Worm (Caenorhabditis elegans): ENCODE data around the gene sbds-1.

The sbds-1 gene

DNA sequence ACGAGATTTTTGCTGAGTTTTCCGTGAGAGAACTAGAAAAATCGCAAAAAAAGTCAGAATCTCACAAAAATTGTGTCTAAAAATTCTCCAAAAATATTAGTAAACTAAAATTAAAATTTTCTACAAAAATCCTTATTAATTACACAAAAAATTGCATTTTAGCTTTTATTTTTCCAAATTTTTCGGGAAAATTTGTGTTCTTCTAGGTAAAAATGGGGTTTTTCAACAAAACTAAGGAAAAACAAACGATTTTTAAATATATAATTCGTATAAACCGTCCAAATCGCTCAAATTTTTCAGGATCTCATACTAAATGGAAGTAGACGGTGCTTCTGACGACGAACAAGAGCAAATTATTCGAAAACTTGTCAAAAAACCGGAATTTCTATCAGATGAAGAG, 3.5 kb upstream of the sbds-1 start, which contains the start of gene W06E11.1:
Gene W06E11.1, plus strand, starts transcription at position 301 of the 400 bp plus-strand sequence.
- TF ChIP-seq ceh-36 (tag; optimal IDR thresholded peaks at IDR 0.05) (no peak), hmbx-1 (tag; optimal IDR thresholded peaks at IDR 0.05) (no peak), sea-1 (GFP tag; conservative IDR thresholded peaks at IDR 0.05) (no peak), scrt-1 (GFP tag; IDR thresholded peaks at IDR 0.05) (no peak), hnd-1 (tag; optimal IDR thresholded peaks at IDR 0.05) (no peak), ama-1 (optimal IDR thresholded peaks at IDR 0.05) (no peak), flt-1 (GFP tag; IDR thresholded peaks at IDR 0.05) (no peak), tra-4 (tag; optimal IDR thresholded peaks at IDR 0.05) (no peak), F13C5.2 (tag; optimal IDR thresholded peaks at IDR 0.05) (no peak), ets-7 (tag; optimal IDR thresholded peaks at IDR 0.05) (no peak), aly-1 (tag; optimal IDR thresholded peaks at IDR 0.05) (no peak), B0310.2 (tag; optimal IDR thresholded peaks at IDR 0.05) (no peak), pes-1 (GFP tag; IDR thresholded peaks at IDR 0.05) (no peak), tbx-37 (GFP tag; conservative IDR thresholded peaks at IDR 0.05) (no peak), ceh-13 (GFP tag; optimal IDR thresholded peaks at IDR 0.05) (no peak), hmg-4 (GFP tag; optimal IDR thresholded peaks at IDR 0.05) (no peak), tbx-11 (GFP tag; IDR thresholded peaks at IDR 0.05) (no peak)

DNA sequence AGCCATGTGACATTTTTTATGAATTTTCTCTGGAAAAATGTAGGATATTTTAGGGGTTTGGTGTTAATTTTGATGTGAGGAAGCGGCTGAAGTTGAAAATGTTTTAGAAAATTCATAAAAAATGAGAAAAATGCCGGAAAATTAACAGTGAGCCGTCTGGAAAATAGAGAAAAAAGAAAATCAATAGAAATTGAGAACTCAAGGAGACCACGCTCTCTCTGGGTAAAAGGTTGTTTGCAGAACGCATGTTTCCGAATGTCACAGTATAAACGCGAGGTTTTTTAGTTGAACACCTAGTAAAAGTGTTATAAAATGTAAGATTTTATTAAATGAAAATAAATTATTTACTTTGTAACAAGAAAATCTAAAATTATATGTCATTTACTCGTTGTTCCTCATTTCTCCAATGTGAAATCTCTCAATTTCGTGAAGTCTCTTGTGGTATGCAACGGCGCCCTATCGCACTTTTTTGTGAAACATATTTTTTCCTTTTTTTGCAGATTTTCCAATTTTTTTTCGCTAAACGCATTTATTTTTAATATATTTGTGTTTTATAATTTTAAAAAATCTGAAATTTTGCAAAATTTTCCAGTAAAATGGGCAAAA, 2.1 kb upstream of the sbds-1 start, which contains the start of the genes tag-266 and tag-267:
Gene tag-266, minus strand, starts transcription at position 29 of the 606 bp plus-strand sequence.
Gene tag-267, plus strand, starts transcription at position 593 of the 606 bp plus-strand sequence.
- no peak for TF ChIP-seq ama-1 (optimal IDR thresholded peaks at IDR 0.05)
- no peak for TF ChIP-seq aly-1 (tag; optimal IDR thresholded peaks at IDR 0.05)
- peak; percentile 58 for TF ChIP-seq tbx-37 (GFP tag; conservative IDR thresholded peaks at IDR 0.05)
- TF ChIP-seq scrt-1 (GFP tag; IDR thresholded peaks at IDR 0.05), result no peak
- peak; percentile 35; the same call in 1 of the 2 replicates for TF ChIP-seq flt-1 (GFP tag; IDR thresholded peaks at IDR 0.05)
- TF ChIP-seq tra-4 (tag; optimal IDR thresholded peaks at IDR 0.05), result peak; percentile 18
- no peak for TF ChIP-seq sea-1 (GFP tag; conservative IDR thresholded peaks at IDR 0.05)
- peak; percentile 87 for TF ChIP-seq F13C5.2 (tag; optimal IDR thresholded peaks at IDR 0.05)
- no peak for TF ChIP-seq hmg-4 (GFP tag; optimal IDR thresholded peaks at IDR 0.05)
- peak; percentile 59 for TF ChIP-seq B0310.2 (tag; optimal IDR thresholded peaks at IDR 0.05)
- TF ChIP-seq tbx-11 (GFP tag; IDR thresholded peaks at IDR 0.05), result peak; percentile 71
- TF ChIP-seq hmbx-1 (tag; optimal IDR thresholded peaks at IDR 0.05), result peak; percentile 56
- peak; percentile 40 for TF ChIP-seq ceh-13 (GFP tag; optimal IDR thresholded peaks at IDR 0.05)
- TF ChIP-seq ets-7 (tag; optimal IDR thresholded peaks at IDR 0.05), result no peak
- TF ChIP-seq hnd-1 (tag; optimal IDR thresholded peaks at IDR 0.05), result peak; percentile 63
- TF ChIP-seq ceh-36 (tag; optimal IDR thresholded peaks at IDR 0.05), result no peak
- TF ChIP-seq pes-1 (GFP tag; IDR thresholded peaks at IDR 0.05), result peak; percentile 78

DNA sequence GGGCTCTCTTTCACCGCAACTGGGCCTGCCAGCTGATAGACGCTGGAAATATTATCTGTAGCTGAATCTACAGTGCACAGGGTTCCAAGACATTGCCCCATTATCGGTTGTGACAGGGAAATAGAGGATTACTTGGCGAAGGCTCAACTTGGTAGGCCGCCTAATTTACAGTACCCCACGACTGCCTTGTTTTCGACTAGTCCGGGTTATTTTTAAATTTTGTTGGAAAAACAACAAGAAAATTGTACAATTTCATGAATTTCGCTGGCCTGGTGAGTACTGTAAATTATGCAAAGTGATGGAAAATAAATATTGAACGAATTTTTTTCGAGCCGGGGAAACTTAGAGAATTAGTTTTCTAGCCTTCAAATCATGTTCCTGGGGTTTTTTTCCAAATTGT, 2.2 kb downstream of the sbds-1 start, which contains the start of gene T19C3.7:
Gene T19C3.7, minus strand, starts transcription at position 101 of the 400 bp plus-strand sequence.
- no peak for TF ChIP-seq F13C5.2 (tag; optimal IDR thresholded peaks at IDR 0.05)
- no peak for TF ChIP-seq B0310.2 (tag; optimal IDR thresholded peaks at IDR 0.05)
- TF ChIP-seq tbx-37 (GFP tag; conservative IDR thresholded peaks at IDR 0.05), result no peak
- no peak for TF ChIP-seq aly-1 (tag; optimal IDR thresholded peaks at IDR 0.05)
- TF ChIP-seq flt-1 (GFP tag; IDR thresholded peaks at IDR 0.05), result no peak
- no peak for TF ChIP-seq sea-1 (GFP tag; conservative IDR thresholded peaks at IDR 0.05)
- TF ChIP-seq tbx-11 (GFP tag; IDR thresholded peaks at IDR 0.05), result no peak
- no peak for TF ChIP-seq hmbx-1 (tag; optimal IDR thresholded peaks at IDR 0.05)
- no peak for TF ChIP-seq ets-7 (tag; optimal IDR thresholded peaks at IDR 0.05)
- no peak for TF ChIP-seq scrt-1 (GFP tag; IDR thresholded peaks at IDR 0.05)
- TF ChIP-seq ceh-13 (GFP tag; optimal IDR thresholded peaks at IDR 0.05), result no peak
- no peak for TF ChIP-seq pes-1 (GFP tag; IDR thresholded peaks at IDR 0.05)
- TF ChIP-seq hnd-1 (tag; optimal IDR thresholded peaks at IDR 0.05), result no peak

DNA sequence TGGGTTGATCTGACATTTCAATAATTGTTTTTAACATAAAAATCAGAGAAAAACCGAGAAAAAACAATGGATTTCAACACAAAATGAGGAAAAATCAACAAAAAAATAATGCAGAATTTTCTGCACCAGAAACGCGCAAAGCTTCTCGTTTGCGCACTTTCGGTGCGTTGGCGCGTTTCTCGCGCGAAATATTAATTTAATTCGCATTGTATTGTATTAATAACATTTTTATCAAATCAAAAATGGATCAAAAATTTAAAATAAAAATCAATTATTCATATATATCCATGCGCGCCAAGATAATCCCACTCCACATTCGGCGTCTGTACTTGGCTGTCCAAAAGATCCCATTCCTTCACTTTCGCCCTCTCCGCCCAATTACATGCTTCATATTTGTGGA, 3.6 kb downstream of the sbds-1 start, which contains the start of gene fem-2:
Gene fem-2, minus strand, starts transcription at position 9 of the 400 bp plus-strand sequence.
- TF ChIP-seq F13C5.2 (tag; optimal IDR thresholded peaks at IDR 0.05), result peak; percentile 12
- TF ChIP-seq tra-4 (tag; optimal IDR thresholded peaks at IDR 0.05), result no peak
- no peak for TF ChIP-seq ets-7 (tag; optimal IDR thresholded peaks at IDR 0.05)
- no peak for TF ChIP-seq scrt-1 (GFP tag; IDR thresholded peaks at IDR 0.05)

DNA sequence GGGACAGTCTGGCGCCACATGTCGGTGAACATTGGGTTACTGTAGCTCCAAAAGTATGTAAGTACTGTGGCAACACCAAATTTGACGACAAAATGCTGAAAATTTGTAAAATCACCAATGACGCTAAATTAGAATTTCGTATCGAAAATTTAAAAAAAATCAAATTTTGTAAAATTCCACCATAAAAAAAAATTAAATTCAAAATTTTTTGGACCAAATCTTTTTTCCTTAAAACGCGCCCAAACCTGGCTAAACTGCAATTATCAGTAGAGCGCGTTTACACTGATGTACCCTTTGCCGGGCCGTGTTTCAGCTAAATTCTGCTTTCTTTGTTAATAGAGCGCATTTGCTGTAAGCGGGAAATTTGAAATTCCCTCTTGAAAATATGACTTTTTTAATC, 6.8 kb downstream of the sbds-1 start, which contains the start of gene T19C3.6:
Gene T19C3.6, minus strand, starts transcription at position 101 of the 400 bp plus-strand sequence.
- TF ChIP-seq hmbx-1 (tag; optimal IDR thresholded peaks at IDR 0.05), result no peak
- TF ChIP-seq pes-1 (GFP tag; IDR thresholded peaks at IDR 0.05), result no peak
- TF ChIP-seq scrt-1 (GFP tag; IDR thresholded peaks at IDR 0.05), result no peak
- TF ChIP-seq ceh-13 (GFP tag; optimal IDR thresholded peaks at IDR 0.05), result no peak
- TF ChIP-seq ets-7 (tag; optimal IDR thresholded peaks at IDR 0.05), result no peak
- TF ChIP-seq tbx-37 (GFP tag; conservative IDR thresholded peaks at IDR 0.05), result no peak
- TF ChIP-seq flt-1 (GFP tag; IDR thresholded peaks at IDR 0.05), result no peak
- no peak for TF ChIP-seq sea-1 (GFP tag; conservative IDR thresholded peaks at IDR 0.05)
- TF ChIP-seq B0310.2 (tag; optimal IDR thresholded peaks at IDR 0.05), result no peak
- TF ChIP-seq ceh-36 (tag; optimal IDR thresholded peaks at IDR 0.05), result no peak

DNA sequence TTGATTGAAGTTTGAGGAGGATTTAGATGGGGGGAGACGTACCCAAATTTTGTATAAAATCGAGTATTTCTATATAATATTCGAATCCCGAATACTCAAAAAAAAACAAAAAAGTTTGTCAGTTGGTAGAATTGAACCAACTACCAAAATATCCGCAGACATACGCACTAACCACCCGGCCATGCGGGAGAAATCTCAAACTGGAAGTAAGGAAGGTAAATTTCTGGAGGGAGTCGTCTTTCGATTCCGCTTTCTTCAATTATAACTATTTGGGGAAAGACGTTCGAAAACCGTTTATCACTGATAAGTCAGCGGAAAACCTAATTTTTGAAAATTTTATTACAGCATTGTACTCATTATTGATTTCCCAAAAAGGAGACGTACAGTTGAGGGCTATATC, 9.3 kb downstream of the sbds-1 start:
- TF ChIP-seq tbx-37 (GFP tag; conservative IDR thresholded peaks at IDR 0.05) (peak; percentile 47), tbx-11 (GFP tag; IDR thresholded peaks at IDR 0.05) (peak; percentile 46; the same call in 1 of the 2 replicates), pes-1 (GFP tag; IDR thresholded peaks at IDR 0.05) (peak; percentile 62; the same call in 1 of the 2 replicates), scrt-1 (GFP tag; IDR thresholded peaks at IDR 0.05) (peak; percentile 75)

DNA sequence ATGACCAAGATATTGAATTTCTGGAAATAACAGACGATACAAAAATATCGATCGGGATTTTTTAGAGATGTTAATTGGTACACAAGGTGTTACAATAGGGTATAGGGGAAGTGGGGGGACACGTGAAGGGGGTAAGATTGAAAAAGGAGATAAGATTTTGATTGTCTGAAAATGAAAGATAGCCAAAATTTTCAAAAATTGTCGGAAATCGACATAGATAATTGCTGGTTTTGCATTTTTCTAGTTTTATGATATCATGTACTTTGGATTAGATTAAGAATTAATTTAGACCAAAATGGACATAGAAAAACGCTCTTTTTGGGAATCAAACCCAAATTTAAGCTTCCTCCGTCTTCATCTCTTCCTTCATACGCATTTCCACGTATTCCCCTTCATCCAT, 10.4 kb downstream of the sbds-1 start, which contains the start of gene T19C3.5:
Gene T19C3.5, minus strand, starts transcription at position 101 of the 400 bp plus-strand sequence.
- TF ChIP-seq flt-1 (GFP tag; IDR thresholded peaks at IDR 0.05), result no peak
- TF ChIP-seq hnd-1 (tag; optimal IDR thresholded peaks at IDR 0.05), result no peak
- no peak for TF ChIP-seq ceh-13 (GFP tag; optimal IDR thresholded peaks at IDR 0.05)
- no peak for TF ChIP-seq tbx-37 (GFP tag; conservative IDR thresholded peaks at IDR 0.05)

All from whole organism, early embryonic.